Fruit fly (Drosophila melanogaster): Measurements from ENCODE around the gene dsh.
A peak's percentile ranks its signal among the peaks of the same experiment; 100 is the strongest.

Gene dsh

dm6 chrX:11393003-11393620 lies 37.4 kb downstream of the dsh start (continued):
- TF ChIP-seq MESR4 (GFP tag; optimal IDR thresholded peaks at IDR 0.05) (no peak), CG10543 (GFP tag; optimal IDR thresholded peaks at IDR 0.05) (peak; percentile 32), gem (tag; optimal IDR thresholded peaks at IDR 0.05) (peak; percentile 49), GATAe (GFP tag; conservative IDR thresholded peaks at IDR 0.05) (no peak), CG4820 (GFP tag; optimal IDR thresholded peaks at IDR 0.05) (no peak), row (GFP tag; IDR thresholded peaks at IDR 0.05) (peak; percentile 80), Sin3A (optimal IDR thresholded peaks at IDR 0.05) (no peak), CG17568 (GFP tag; optimal IDR thresholded peaks at IDR 0.05) (no peak), hkb (optimal IDR thresholded peaks at IDR 0.05) (no peak), hkb (GFP tag; IDR thresholded peaks at IDR 0.05) (no peak), Rfx (GFP tag; IDR thresholded peaks at IDR 0.05) (0 out of 2 replicates have a peak, but pooled peaks have one; percentile 55), nmo (GFP tag; optimal IDR thresholded peaks at IDR 0.05) (no peak), bbx (GFP tag; IDR thresholded peaks at IDR 0.05; ENCODE audit: partially characterized antibody) (no peak), Usf (GFP tag; optimal IDR thresholded peaks at IDR 0.05) (no peak), CG14441 (GFP tag; IDR thresholded peaks at IDR 0.05) (no peak)

dm6 chrX:11404247-11404646 lies 48.6 kb downstream of the dsh start:
- no peak for TF ChIP-seq PHDP (tag; optimal IDR thresholded peaks at IDR 0.05)
- TF ChIP-seq ac (GFP tag; optimal IDR thresholded peaks at IDR 0.05), result no peak
- peak; percentile 43 for TF ChIP-seq sens (GFP tag)
- no peak for TF ChIP-seq zen (tag; optimal IDR thresholded peaks at IDR 0.05)
- TF ChIP-seq CG10431 (GFP tag; optimal IDR thresholded peaks at IDR 0.05), result peak; percentile 94
- no peak for TF ChIP-seq Sin3A (optimal IDR thresholded peaks at IDR 0.05)
- no peak for TF ChIP-seq CG18262 (tag; optimal IDR thresholded peaks at IDR 0.05)
- TF ChIP-seq sqz (GFP tag; optimal IDR thresholded peaks at IDR 0.05), result no peak

All from whole organism, embryonic.